Fruit fly (Drosophila melanogaster) whole organism, embryonic: ENCODE data around the gene CG14036.

ENCODE experiments used
- BtbVII ChIP-seq: fragments of 200-800 bp; sonication (Bioruptor generic); optimal IDR thresholded peaks from 3 replicates; lab custom pipeline; 2017; ENCODE audit warnings: missing biosample characterization, mild to moderate bottlenecking, missing genetic modification characterization
- C15 ChIP-seq: fragments of 200-800 bp; sonication (Bioruptor generic); IDR thresholded peaks from 3 replicates; pipeline ENCODE4 v1.3.6; 2022; ENCODE audit warnings: missing biosample characterization, missing genetic modification characterization
- CG10267 ChIP-seq: fragments of 200-800 bp; sonication (Bioruptor generic); optimal IDR thresholded peaks from 2 replicates; lab custom pipeline; 2018; ENCODE audit warnings: missing biosample characterization, mild to moderate bottlenecking, missing genetic modification characterization, moderate library complexity
- CG10274 ChIP-seq: fragments of 200-800 bp; sonication (Bioruptor generic); optimal IDR thresholded peaks from 3 replicates; lab custom pipeline; 2017; ENCODE audit warnings: missing biosample characterization, mild to moderate bottlenecking, missing genetic modification characterization
- CG10366 ChIP-seq: fragments of 200-800 bp; sonication (Bioruptor generic); IDR thresholded peaks from 2 replicates; pipeline ENCODE4 v1.3.6; 2022; ENCODE audit warnings: missing biosample characterization, missing genetic modification characterization
- CG11093 ChIP-seq: fragments of 200-800 bp; sonication (Bioruptor generic); IDR thresholded peaks from 3 replicates; pipeline ENCODE4 v1.3.6; 2022; ENCODE audit warnings: missing biosample characterization, missing genetic modification characterization
- CG11504 ChIP-seq: fragments of 200-800 bp; sonication (Bioruptor generic); optimal IDR thresholded peaks from 3 replicates; lab custom pipeline; 2019; ENCODE audit warnings: missing biosample characterization, mild to moderate bottlenecking, missing genetic modification characterization, moderate library complexity
- CG12071 ChIP-seq: fragments of 200-800 bp; sonication (Bioruptor generic); optimal IDR thresholded peaks from 3 replicates; lab custom pipeline; 2018; ENCODE audit warnings: missing biosample characterization, mild to moderate bottlenecking, missing genetic modification characterization
- CG13775 ChIP-seq: fragments of 200-800 bp; sonication (Bioruptor generic); optimal IDR thresholded peaks from 3 replicates; lab custom pipeline; 2017; ENCODE audit warnings: missing biosample characterization, mild to moderate bottlenecking, missing genetic modification characterization
- CG1529 ChIP-seq: fragments of 200-800 bp; sonication (Bioruptor generic); optimal IDR thresholded peaks from 3 replicates; lab custom pipeline; 2018; ENCODE audit warnings: missing biosample characterization, missing genetic modification characterization
- CG15696 ChIP-seq: fragments of 200-800 bp; sonication (Bioruptor generic); optimal IDR thresholded peaks from 2 replicates; lab custom pipeline; 2019; ENCODE audit warnings: missing biosample characterization, mild to moderate bottlenecking, missing genetic modification characterization, moderate library complexity
- CG18262 ChIP-seq: fragments of 200-800 bp; optimal IDR thresholded peaks from 3 replicates; lab custom pipeline; 2019; ENCODE audit warnings: missing biosample characterization, mild to moderate bottlenecking, missing genetic modification characterization, moderate library complexity
- CG2120 ChIP-seq: fragments of 200-800 bp; sonication (Bioruptor generic); optimal IDR thresholded peaks from 3 replicates; lab custom pipeline; 2016; ENCODE audit warnings: missing biosample characterization, missing genetic modification characterization
- CG34422 ChIP-seq: fragments of 200-800 bp; sonication (Bioruptor generic); IDR thresholded peaks from 3 replicates; pipeline ENCODE4 v1.3.6; 2022; ENCODE audit warnings: missing biosample characterization, missing genetic modification characterization
- CG4282 ChIP-seq: fragments of 200-800 bp; sonication (Bioruptor generic); optimal IDR thresholded peaks from 2 replicates; lab custom pipeline; 2016; ENCODE audit warnings: missing biosample characterization, missing genetic modification characterization
- CG5180 ChIP-seq: fragments of 200-800 bp; sonication (Bioruptor generic); optimal IDR thresholded peaks from 3 replicates; lab custom pipeline; 2017; ENCODE audit warnings: missing biosample characterization, missing genetic modification characterization, mild to moderate bottlenecking, moderate library complexity, missing genetic modification reagents
- CG6175 ChIP-seq: fragments of 200-800 bp; sonication (Bioruptor generic); IDR thresholded peaks from 3 replicates; pipeline ENCODE4 v1.3.6; 2022; ENCODE audit warnings: missing biosample characterization, missing genetic modification characterization
- CG6272 ChIP-seq: fragments of 200-800 bp; sonication (Bioruptor generic); IDR thresholded peaks from 2 replicates; pipeline ENCODE4 v1.3.6; 2022; ENCODE audit warnings: missing biosample characterization, missing genetic modification characterization
- CG6654 ChIP-seq: fragments of 200-800 bp; sonication (Bioruptor generic); optimal IDR thresholded peaks from 2 replicates; lab custom pipeline; 2017; ENCODE audit warnings: missing biosample characterization, mild to moderate bottlenecking, missing genetic modification characterization
- CG7556 ChIP-seq: fragments of 200-800 bp; sonication (Bioruptor generic); optimal IDR thresholded peaks from 2 replicates; lab custom pipeline; 2017; ENCODE audit warnings: missing biosample characterization, mild to moderate bottlenecking, missing genetic modification characterization
- CG8388 ChIP-seq: fragments of 200-800 bp; sonication (Bioruptor generic); optimal IDR thresholded peaks from 2 replicates; lab custom pipeline; 2019; ENCODE audit warnings: missing biosample characterization, mild to moderate bottlenecking, missing genetic modification characterization, moderate library complexity
- CG8924 ChIP-seq: fragments of 200-800 bp; optimal IDR thresholded peaks from 3 replicates; lab custom pipeline; 2019; ENCODE audit warnings: missing biosample characterization, mild to moderate bottlenecking, missing genetic modification characterization, moderate library complexity
- CG9609 ChIP-seq: fragments of 200-800 bp; sonication (Bioruptor generic); optimal IDR thresholded peaks from 3 replicates; lab custom pipeline; 2016; ENCODE audit warnings: missing biosample characterization, missing genetic modification characterization
- Deaf1 ChIP-seq: fragments of 200-800 bp; optimal IDR thresholded peaks from 3 replicates; lab custom pipeline; 2019; ENCODE audit warnings: missing biosample characterization, mild to moderate bottlenecking, missing genetic modification characterization, moderate library complexity
- Dfd ChIP-seq, 2 experiments: fragments of >200 bp; optimal IDR thresholded peaks; 2 replicates each; lab custom pipeline; 2017; ENCODE audit warnings: missing biosample characterization in 2 of 2, missing genetic modification characterization in 2 of 2
- Ets97D ChIP-seq: fragments of 200-800 bp; sonication (Bioruptor generic); optimal IDR thresholded peaks from 3 replicates; lab custom pipeline; 2016; ENCODE audit warnings: missing biosample characterization, missing genetic modification characterization
- Fer1 ChIP-seq: fragments of 200-800 bp; sonication (Bioruptor generic); optimal IDR thresholded peaks from 2 replicates; lab custom pipeline; 2017; ENCODE audit warnings: missing biosample characterization, mild to moderate bottlenecking, missing genetic modification characterization
- Mes4 ChIP-seq: fragments of 200-800 bp; sonication (Bioruptor generic); optimal IDR thresholded peaks from 2 replicates; lab custom pipeline; 2016; ENCODE audit warnings: missing biosample characterization, missing genetic modification characterization
- Pdp1 ChIP-seq, 2 experiments: fragments of 200-800 bp; sonication (Bioruptor generic); optimal IDR thresholded peaks; 3 replicates each; lab custom pipeline; 2016; ENCODE audit warnings: missing biosample characterization in 2 of 2, missing genetic modification characterization in 2 of 2, mild to moderate bottlenecking in 1 of 2, moderate library complexity in 1 of 2
- Poxn ChIP-seq: fragments of 200-800 bp; sonication (Bioruptor generic); IDR thresholded peaks from 2 replicates; pipeline ENCODE4 v1.3.6; 2022; ENCODE audit warnings: missing biosample characterization, missing genetic modification characterization
- Rx ChIP-seq: fragments of 200-800 bp; sonication (Bioruptor generic); IDR thresholded peaks from 2 replicates; pipeline ENCODE4 v1.3.6; 2022; ENCODE audit warnings: missing biosample characterization, missing genetic modification characterization
- al ChIP-seq: fragments of 200-800 bp; sonication (Bioruptor generic); IDR thresholded peaks from 2 replicates; pipeline ENCODE4 v1.3.6; 2022; ENCODE audit warnings: missing biosample characterization, missing genetic modification characterization
- bsh ChIP-seq, 2 experiments: fragments of 200-800 bp; sonication (Bioruptor generic); optimal IDR thresholded peaks; 2 replicates each; lab custom pipeline; 2017 to 2018; ENCODE audit warnings: mild to moderate bottlenecking in 2 of 2, missing biosample characterization in 2 of 2, missing genetic modification characterization in 2 of 2, moderate library complexity in 1 of 2
- btn ChIP-seq: fragments of 200-800 bp; sonication (Bioruptor generic); optimal IDR thresholded peaks from 2 replicates; lab custom pipeline; 2016; ENCODE audit warnings: missing biosample characterization, missing genetic modification characterization
- chif ChIP-seq, 2 experiments: fragments of 200-800 bp; sonication (Bioruptor generic); optimal IDR thresholded peaks; 3 replicates each; lab custom pipeline; 2016; ENCODE audit warnings: missing biosample characterization in 2 of 2, missing genetic modification characterization in 2 of 2
- crol ChIP-seq: fragments of 200-800 bp; sonication (Bioruptor generic); IDR thresholded peaks from 2 replicates; pipeline ENCODE4 v1.3.6; 2022; ENCODE audit warnings: missing biosample characterization, missing genetic modification characterization
- dmrt11E ChIP-seq: fragments of 200-800 bp; sonication (Bioruptor generic); optimal IDR thresholded peaks from 3 replicates; lab custom pipeline; 2018; ENCODE audit warnings: missing biosample characterization, mild to moderate bottlenecking, missing genetic modification characterization, moderate library complexity
- fd3F ChIP-seq: fragments of 200-800 bp; sonication (Bioruptor generic); optimal IDR thresholded peaks from 2 replicates; lab custom pipeline; 2018; ENCODE audit warnings: missing biosample characterization, mild to moderate bottlenecking, missing genetic modification characterization, moderate library complexity
- kah ChIP-seq: fragments of 200-800 bp; sonication (Bioruptor generic); optimal IDR thresholded peaks from 2 replicates; lab custom pipeline; 2018; ENCODE audit warnings: missing biosample characterization, mild to moderate bottlenecking, missing genetic modification characterization
- kay ChIP-seq: fragments of 200-800 bp; sonication (Bioruptor generic); optimal IDR thresholded peaks from 2 replicates; lab custom pipeline; 2016; ENCODE audit warnings: missing biosample characterization, missing genetic modification characterization
- lab ChIP-seq: fragments of 200-800 bp; sonication (Bioruptor generic); optimal IDR thresholded peaks from 3 replicates; lab custom pipeline; 2017; ENCODE audit warnings: missing biosample characterization, missing genetic modification characterization, mild to moderate bottlenecking, moderate library complexity, missing genetic modification reagents
- maf-S ChIP-seq: fragments of 200-800 bp; sonication (Bioruptor generic); optimal IDR thresholded peaks from 2 replicates; lab custom pipeline; 2016; ENCODE audit warnings: missing biosample characterization, missing genetic modification characterization
- pb ChIP-seq: fragments of 200-800 bp; sonication (Bioruptor generic); optimal IDR thresholded peaks from 3 replicates; lab custom pipeline; 2016; ENCODE audit warnings: missing biosample characterization, missing genetic modification characterization
- pnt ChIP-seq: fragments of 200-800 bp; sonication (Bioruptor generic); optimal IDR thresholded peaks from 3 replicates; lab custom pipeline; 2016; ENCODE audit warnings: missing biosample characterization, missing genetic modification characterization
- stc ChIP-seq: fragments of 200-800 bp; sonication (Bioruptor generic); IDR thresholded peaks from 2 replicates; pipeline ENCODE4 v1.3.6; 2022; ENCODE audit warnings: missing biosample characterization, missing genetic modification characterization
- tin ChIP-seq: fragments of 200-800 bp; sonication (Bioruptor generic); optimal IDR thresholded peaks from 3 replicates; lab custom pipeline; 2016; ENCODE audit warnings: missing biosample characterization, missing genetic modification characterization
- tll ChIP-seq, 2 experiments: fragments of 200-800 bp in 1 of 2; fragments of >200 bp in 1 of 2; sonication (Bioruptor generic) in 1 of 2; optimal IDR thresholded peaks; 2 replicates each; lab custom pipeline; 2017 to 2019; ENCODE audit warnings: missing biosample characterization in 2 of 2, missing genetic modification characterization in 2 of 2, mild to moderate bottlenecking in 1 of 2, moderate library complexity in 1 of 2
- twi ChIP-seq: fragments of 200-800 bp; optimal IDR thresholded peaks from 2 replicates; lab custom pipeline; 2019; ENCODE audit warnings: missing biosample characterization, mild to moderate bottlenecking, missing genetic modification characterization, moderate library complexity
- wek ChIP-seq: fragments of 200-800 bp; sonication (Bioruptor generic); optimal IDR thresholded peaks from 3 replicates; lab custom pipeline; 2018; ENCODE audit warnings: missing biosample characterization, mild to moderate bottlenecking, missing genetic modification characterization, moderate library complexity
- zfh2 ChIP-seq: fragments of 200-800 bp; sonication (Bioruptor generic); optimal IDR thresholded peaks from 2 replicates; lab custom pipeline; 2016; ENCODE audit warnings: missing biosample characterization, missing genetic modification characterization

Gene CG14036

DNA sequence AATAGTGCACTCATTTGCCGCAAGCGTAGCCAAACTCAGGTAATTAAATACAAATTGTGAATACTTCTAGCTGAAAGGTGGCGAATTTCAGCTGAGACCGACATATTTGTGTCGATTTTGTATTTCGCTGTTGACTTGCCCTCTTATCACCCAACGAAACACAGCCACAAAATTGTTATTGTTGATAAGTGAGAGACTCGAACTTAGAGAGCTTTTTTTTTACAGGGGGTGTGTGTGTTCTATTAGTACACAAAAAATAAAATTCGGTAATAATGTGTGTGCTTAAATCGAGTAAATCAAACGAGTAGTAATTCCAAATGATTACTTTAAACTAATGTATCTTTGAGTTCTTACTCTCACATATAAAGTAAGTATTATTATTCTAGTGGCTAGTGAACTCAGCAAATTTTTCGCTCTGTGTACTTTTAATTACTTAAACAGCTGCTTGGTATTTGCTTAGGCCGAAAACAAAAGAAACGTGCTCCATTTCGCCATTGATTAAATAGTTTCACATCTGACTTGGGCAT is 6.2 kb upstream of the CG14036 start (continued):
- peak; percentile 37 for TF ChIP-seq wek (GFP tag; lab: Kevin White, UChicago)
- TF ChIP-seq CG10274 (GFP tag; lab: Kevin White, UChicago), result peak; percentile 15
- TF ChIP-seq kah (GFP tag; lab: Kevin White, UChicago), result no peak
- TF ChIP-seq zfh2, result peak; percentile 59
- peak; percentile 22 to 71 for TF ChIP-seq chif (GFP tag; optimal IDR thresholded peaks at IDR 0.05; lab: Kevin White, UChicago)
- TF ChIP-seq CG10267 (tag; lab: Kevin White, UChicago), result peak; percentile 63
- peak; percentile 63 for TF ChIP-seq CG8924
- TF ChIP-seq crol (GFP tag; lab: Robert Waterston, UW), result no peak
- TF ChIP-seq CG12071, result peak; percentile 65
- peak; percentile 91 for TF ChIP-seq lab
- peak; percentile 10 for TF ChIP-seq CG5180 (GFP tag; lab: Kevin White, UChicago)
- peak; percentile 88 for TF ChIP-seq CG2120 (GFP tag; lab: Kevin White, UChicago)
- 0 out of 3 replicates have a peak, but pooled peaks have one; percentile 32 for TF ChIP-seq CG11093
- TF ChIP-seq BtbVII, result peak; percentile 71
- peak; percentile 35 for TF ChIP-seq CG13775 (GFP tag; lab: Kevin White, UChicago)
- peak in 1 of 2 experiments; percentile 42 for TF ChIP-seq bsh (GFP tag; optimal IDR thresholded peaks at IDR 0.05; lab: Kevin White, UChicago)
- peak; percentile 26 for TF ChIP-seq CG9609 (GFP tag; lab: Kevin White, UChicago)
- peak; percentile 51 for TF ChIP-seq CG10366 (GFP tag; lab: Robert Waterston, UW)
- peak; percentile 52 for TF ChIP-seq CG8388 (GFP tag; lab: Kevin White, UChicago)
- TF ChIP-seq kay, result peak; percentile 74
- peak; percentile 75 for TF ChIP-seq CG7556
- TF ChIP-seq fd3F (GFP tag; lab: Kevin White, UChicago), result peak; percentile 9
- TF ChIP-seq Ets97D (GFP tag; lab: Kevin White, UChicago), result no peak
- peak; percentile 89 for TF ChIP-seq Fer1
- peak; percentile 71 for TF ChIP-seq maf-S (GFP tag; lab: Kevin White, UChicago)
- peak; percentile 45 for TF ChIP-seq CG18262 (tag; lab: Kevin White, UChicago)
- TF ChIP-seq CG6654 (GFP tag; lab: Kevin White, UChicago), result no peak
- TF ChIP-seq C15 (GFP tag; lab: Robert Waterston, UW), result peak; percentile 55; the same call in 1 of the 3 replicates
- TF ChIP-seq Dfd (GFP tag; optimal IDR thresholded peaks at IDR 0.05; lab: Kevin White, UChicago), result no peak
- TF ChIP-seq CG1529 (GFP tag; lab: Kevin White, UChicago), result peak; percentile 4
- peak; percentile 49 for TF ChIP-seq tin
- no peak for TF ChIP-seq Mes4
- TF ChIP-seq CG6175 (GFP tag; lab: Robert Waterston, UW), result no peak
- TF ChIP-seq pnt (GFP tag; lab: Kevin White, UChicago), result peak; percentile 60
- TF ChIP-seq dmrt11E (tag; lab: Kevin White, UChicago), result no peak
- peak; percentile 58 for TF ChIP-seq Rx (GFP tag; lab: Robert Waterston, UW)
- TF ChIP-seq tll (GFP tag; optimal IDR thresholded peaks at IDR 0.05; lab: Kevin White, UChicago), result no peak
- TF ChIP-seq CG4282 (GFP tag; lab: Kevin White, UChicago), result no peak
- TF ChIP-seq al (GFP tag; lab: Robert Waterston, UW), result no peak; the same call in 1 of the 2 replicates
- TF ChIP-seq Poxn (GFP tag; lab: Robert Waterston, UW), result no peak
- no peak for TF ChIP-seq CG6272 (GFP tag; lab: Robert Waterston, UW)
- no peak for TF ChIP-seq CG15696 (tag; lab: Kevin White, UChicago)
- TF ChIP-seq pb (GFP tag; lab: Kevin White, UChicago), result peak; percentile 22
- no peak for TF ChIP-seq CG34422 (GFP tag; lab: Robert Waterston, UW)
- TF ChIP-seq CG11504, result peak; percentile 71
- TF ChIP-seq twi (tag; lab: Kevin White, UChicago), result no peak
- peak; percentile 13 for TF ChIP-seq Deaf1 (tag; lab: Kevin White, UChicago)
- no peak for TF ChIP-seq btn (GFP tag; lab: Kevin White, UChicago)
- peak; percentile 59 to 85 for TF ChIP-seq Pdp1 (GFP tag; optimal IDR thresholded peaks at IDR 0.05; lab: Kevin White, UChicago)
- peak; percentile 65 for TF ChIP-seq stc (GFP tag; lab: Robert Waterston, UW)
